Fruit fly (Drosophila melanogaster): ENCODE measurements around the gene CG14143.

Gene CG14143

DNA sequence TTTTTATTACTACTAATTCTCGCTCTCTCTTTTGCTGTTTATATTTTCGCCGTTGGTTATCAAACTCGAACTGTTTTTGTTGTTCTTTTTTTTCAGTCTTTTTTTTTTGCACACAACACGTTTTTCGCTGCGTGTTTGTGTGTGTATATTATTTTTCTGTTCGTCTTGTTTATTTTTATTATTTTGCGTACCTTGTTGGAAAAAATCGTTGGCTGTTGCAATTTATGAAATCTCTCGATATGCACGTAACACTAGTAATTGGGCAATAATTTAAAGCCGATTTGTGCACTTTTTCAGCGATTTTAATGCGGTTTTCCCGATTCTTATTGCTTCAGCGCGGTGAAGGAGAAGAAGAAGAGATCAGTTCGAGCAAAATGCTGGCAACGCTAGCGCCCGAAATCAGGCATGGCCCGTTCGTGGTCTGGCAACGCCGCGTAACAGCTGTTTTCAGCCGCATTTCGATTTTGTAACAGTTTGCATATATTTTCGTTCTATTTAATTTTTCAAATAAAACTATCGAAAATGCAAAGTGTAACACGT lies 14.3 kb upstream of the CG14143 start, which contains the start of the genes FoxK and mRpL2 (continued):
- TF ChIP-seq bsh (GFP tag; optimal IDR thresholded peaks at IDR 0.05) (peak in 1 of 2 experiments; percentile 94), Usf (GFP tag; optimal IDR thresholded peaks at IDR 0.05) (no peak), ci (GFP tag; IDR thresholded peaks at IDR 0.05) (peak; percentile 52), CG18011 (GFP tag; optimal IDR thresholded peaks at IDR 0.05) (peak; percentile 40), gro (GFP tag; optimal IDR thresholded peaks at IDR 0.05) (peak; percentile 18), NC2β (GFP tag; optimal IDR thresholded peaks at IDR 0.05) (no peak), Dll (GFP tag; IDR thresholded peaks at IDR 0.05; ENCODE audit: partially characterized antibody) (0 out of 4 replicates have a peak, but pooled peaks have one; percentile 40), stc (GFP tag; IDR thresholded peaks at IDR 0.05) (no peak)

dm6 chr3L:11123088-11123487 lies 11.7 kb upstream of the CG14143 start, which contains the start of the genes Ufd1 and NaPi-III:
Ufd1 (minus strand) TSS chr3L:11123216.
NaPi-III (plus strand) TSS chr3L:11123348.
- TF ChIP-seq sens (GFP tag), result peak; percentile 85
- TF ChIP-seq CG15514 (GFP tag; optimal IDR thresholded peaks at IDR 0.05), result peak; percentile 80
- no peak for TF ChIP-seq stc (GFP tag; IDR thresholded peaks at IDR 0.05)
- peak; percentile 72 for TF ChIP-seq NFAT (GFP tag; IDR thresholded peaks at IDR 0.05)
- no peak for TF ChIP-seq CG4404 (GFP tag; IDR thresholded peaks at IDR 0.05)
- TF ChIP-seq fru (optimal IDR thresholded peaks at IDR 0.05), result no peak
- no peak for TF ChIP-seq CG4854 (GFP tag; optimal IDR thresholded peaks at IDR 0.05)
- no peak for TF ChIP-seq CG33557 (GFP tag; optimal IDR thresholded peaks at IDR 0.05)
- TF ChIP-seq chn (GFP tag; optimal IDR thresholded peaks at IDR 0.05), result peak; percentile 40
- TF ChIP-seq Hsf (GFP tag; optimal IDR thresholded peaks at IDR 0.05), result peak; percentile 34
- peak; percentile 81 for TF ChIP-seq Myb (GFP tag; optimal IDR thresholded peaks at IDR 0.05)
- TF ChIP-seq CG18619 (GFP tag; optimal IDR thresholded peaks at IDR 0.05), result no peak
- no peak for TF ChIP-seq CG4328 (GFP tag; optimal IDR thresholded peaks at IDR 0.05)
- peak; percentile 9 for TF ChIP-seq gsb-n (tag; optimal IDR thresholded peaks at IDR 0.05)
- no peak for TF ChIP-seq salm (tag; optimal IDR thresholded peaks at IDR 0.05)
- TF ChIP-seq CG3726 (GFP tag; IDR thresholded peaks at IDR 0.05), result no peak
- TF ChIP-seq CG13296 (GFP tag; optimal IDR thresholded peaks at IDR 0.05), result no peak
- no peak for TF ChIP-seq exex (tag; optimal IDR thresholded peaks at IDR 0.05)
- TF ChIP-seq toy (GFP tag; IDR thresholded peaks at IDR 0.05), result no peak
- no peak for TF ChIP-seq grn (GFP tag; optimal IDR thresholded peaks at IDR 0.05)
- no peak for TF ChIP-seq CG17568 (GFP tag; optimal IDR thresholded peaks at IDR 0.05)
- TF ChIP-seq PHDP (tag; optimal IDR thresholded peaks at IDR 0.05), result no peak
- TF ChIP-seq CG32767 (GFP tag; IDR thresholded peaks at IDR 0.05), result peak; percentile 57; the same call in 1 of the 2 replicates
- TF ChIP-seq vnd (GFP tag; IDR thresholded peaks at IDR 0.05; ENCODE audit: partially characterized antibody), result peak; percentile 61; the same call in 2 of the 3 replicates
- no peak for TF ChIP-seq CG15073 (GFP tag; optimal IDR thresholded peaks at IDR 0.05)
- TF ChIP-seq tio (GFP tag; optimal IDR thresholded peaks at IDR 0.05), result no peak
- no peak for TF ChIP-seq jigr1 (GFP tag; IDR thresholded peaks at IDR 0.05)
- TF ChIP-seq CG34224 (GFP tag; IDR thresholded peaks at IDR 0.05; ENCODE audit: partially characterized antibody), result peak; percentile 72
- no peak for TF ChIP-seq disco-r (GFP tag; optimal IDR thresholded peaks at IDR 0.05)
- no peak for TF ChIP-seq tgo (GFP tag; IDR thresholded peaks at IDR 0.05)
- no peak; the same call in 1 of the 2 replicates for TF ChIP-seq CG9215 (GFP tag; IDR thresholded peaks at IDR 0.05)
- TF ChIP-seq CG10462 (GFP tag; optimal IDR thresholded peaks at IDR 0.05), result no peak
- no peak for TF ChIP-seq z (GFP tag; IDR thresholded peaks at IDR 0.05)
- peak; percentile 52 for TF ChIP-seq CG9609 (GFP tag; optimal IDR thresholded peaks at IDR 0.05)
- TF ChIP-seq CG4820 (GFP tag; optimal IDR thresholded peaks at IDR 0.05), result no peak
- peak; percentile 78 for TF ChIP-seq Dref (GFP tag; IDR thresholded peaks at IDR 0.05)
- TF ChIP-seq Side (GFP tag; optimal IDR thresholded peaks at IDR 0.05), result peak; percentile 20
- peak; percentile 59 for TF ChIP-seq phol (tag; optimal IDR thresholded peaks at IDR 0.05)
- TF ChIP-seq CG7745 (tag; optimal IDR thresholded peaks at IDR 0.05), result no peak
- peak; percentile 40 for TF ChIP-seq Xbp1 (GFP tag; optimal IDR thresholded peaks at IDR 0.05)
- TF ChIP-seq ATbp (GFP tag; optimal IDR thresholded peaks at IDR 0.05), result no peak
- peak; percentile 67 for TF ChIP-seq Dek (tag; optimal IDR thresholded peaks at IDR 0.05)
- no peak for TF ChIP-seq CG12744 (GFP tag; optimal IDR thresholded peaks at IDR 0.05)

Measured in whole organism, embryonic.